Worm (Caenorhabditis elegans) whole organism, L1 larva: ENCODE measurements around the gene crn-7.

Experiments used
- aly-2 ChIP-seq: fragments of 150-350 bp; optimal IDR thresholded peaks from 2 replicates; lab custom pipeline; 2014; ENCODE audit warnings: missing biosample characterization, missing genetic modification characterization
- ama-1 ChIP-seq: fragments of 150-350 bp; optimal IDR thresholded peaks from 2 replicates; lab custom pipeline; 2014
- fos-1 ChIP-seq: fragments of 150-350 bp; optimal IDR thresholded peaks from 2 replicates; lab custom pipeline; 2014; ENCODE audit warnings: missing biosample characterization, missing genetic modification characterization
- nhr-12 ChIP-seq: sonication (generic microtip); optimal IDR thresholded peaks from 2 replicates; lab custom pipeline; 2017; ENCODE audit warnings: missing biosample characterization, missing genetic modification characterization
- nhr-237 ChIP-seq: fragments of 150-350 bp; optimal IDR thresholded peaks from 2 replicates; lab custom pipeline; 2014; ENCODE audit warnings: missing biosample characterization, missing genetic modification characterization
- unc-62 ChIP-seq: fragments of 150-350 bp; optimal IDR thresholded peaks from 2 replicates; lab custom pipeline; 2014; ENCODE audit warnings: missing biosample characterization, missing genetic modification reagents, missing genetic modification characterization
- ztf-11 ChIP-seq, 2 experiments: sonication (generic microtip); optimal IDR thresholded peaks; 2 replicates each; lab custom pipeline; 2016 to 2017; ENCODE audit warnings: missing genetic modification characterization in 2 of 2, missing biosample characterization in 1 of 2, missing compliant biosample characterization in 1 of 2

DNA sequence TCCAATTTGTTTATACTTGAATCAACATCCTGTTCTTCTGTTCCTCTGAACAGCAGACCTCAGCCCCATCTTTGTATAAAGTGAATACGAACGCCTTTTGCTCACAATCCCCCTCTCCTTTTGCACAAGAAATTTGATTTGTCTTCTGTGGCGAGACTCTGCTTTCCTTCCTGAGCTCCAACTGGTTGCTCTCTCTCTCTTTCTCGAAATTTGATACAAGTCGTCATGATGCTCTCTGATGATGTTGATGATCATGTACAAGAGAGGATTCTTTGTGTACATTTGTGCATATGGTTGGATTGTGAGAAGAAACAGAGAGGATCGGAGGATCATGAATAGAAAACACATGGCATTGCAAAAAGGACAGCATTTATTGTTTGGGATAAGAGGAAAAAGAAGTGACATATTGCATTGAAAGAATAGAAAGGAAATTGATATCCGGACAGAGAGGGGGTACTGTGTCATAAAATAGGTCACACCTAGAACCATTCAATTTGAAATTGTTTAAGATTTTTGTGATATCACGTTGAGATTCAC, 32.6 kb downstream of the crn-7 start:
- TF ChIP-seq unc-62 (GFP tag; lab: Kevin White, UChicago) (no peak), nhr-237 (tag; lab: Kevin White, UChicago) (no peak), aly-2 (no peak), ztf-11 (tag; optimal IDR thresholded peaks at IDR 0.05; lab: Kevin White, UChicago) (no peak), ama-1 (lab: Kevin White, UChicago) (no peak), fos-1 (tag; lab: Kevin White, UChicago) (no peak), nhr-12 (tag; lab: Kevin White, UChicago) (no peak)
